Worm (Caenorhabditis elegans): ENCODE measurements around the gene E04F6.15.

ce11 chrII:7211280-7211679 is 1.2 kb upstream of the E04F6.15 start, which contains the start of gene E04F6.8:
- no peak for TF ChIP-seq nhr-28 (tag; optimal IDR thresholded peaks at IDR 0.05)
- no peak for TF ChIP-seq ceh-62 (tag; optimal IDR thresholded peaks at IDR 0.05)
- no peak for TF ChIP-seq F49E8.2 (tag; optimal IDR thresholded peaks at IDR 0.05; ENCODE audit: borderline replicate concordance)
- TF ChIP-seq ZK546.5 (tag; optimal IDR thresholded peaks at IDR 0.05) = no peak
- TF ChIP-seq hlh-11 (tag; optimal IDR thresholded peaks at IDR 0.05) = no peak
